Fruit fly (Drosophila melanogaster) whole organism, embryonic: ENCODE data around the gene Swip-1.
A peak's percentile ranks its signal among the peaks of the same experiment; 100 is the strongest.

ENCODE experiments used
- Adf1 ChIP-seq: fragments of 200-800 bp; sonication (Bioruptor generic); IDR thresholded peaks from 2 replicates; pipeline ENCODE4 v1.3.6; 2022; ENCODE audit warnings: missing biosample characterization, missing genetic modification characterization
- CG10565 ChIP-seq: fragments of 200-800 bp; sonication (Bioruptor generic); optimal IDR thresholded peaks from 3 replicates; lab custom pipeline; 2016; ENCODE audit warnings: missing biosample characterization, mild to moderate bottlenecking, missing genetic modification characterization
- CG11696 ChIP-seq: fragments of 200-800 bp; sonication (Bioruptor generic); IDR thresholded peaks from 2 replicates; pipeline ENCODE4 v1.3.6; 2022; ENCODE audit warnings: missing biosample characterization, missing genetic modification characterization
- CG12219 ChIP-seq: fragments of 200-800 bp; sonication (Bioruptor generic); optimal IDR thresholded peaks from 3 replicates; lab custom pipeline; 2018; ENCODE audit warnings: missing biosample characterization, mild to moderate bottlenecking, missing genetic modification characterization
- CG1603 ChIP-seq: fragments of 200-800 bp; sonication (Bioruptor generic); optimal IDR thresholded peaks from 2 replicates; lab custom pipeline; 2019; ENCODE audit warnings: missing biosample characterization, mild to moderate bottlenecking, missing genetic modification characterization, moderate library complexity
- CG17612 ChIP-seq: fragments of 200-800 bp; sonication (Bioruptor generic); IDR thresholded peaks from 2 replicates; pipeline ENCODE4 v1.3.6; 2022; ENCODE audit warnings: missing biosample characterization, missing genetic modification characterization
- CG1792 ChIP-seq: fragments of 200-800 bp; sonication (Bioruptor generic); optimal IDR thresholded peaks from 2 replicates; lab custom pipeline; 2016; ENCODE audit warnings: missing biosample characterization, missing genetic modification characterization
- CG18011 ChIP-seq: fragments of 200-800 bp; sonication (Bioruptor generic); optimal IDR thresholded peaks from 2 replicates; lab custom pipeline; 2017; ENCODE audit warnings: missing biosample characterization, missing genetic modification characterization, mild to moderate bottlenecking, moderate library complexity, missing genotype
- CG2129 ChIP-seq: fragments of 200-800 bp; sonication (Bioruptor generic); IDR thresholded peaks from 2 replicates; pipeline ENCODE4 v1.3.6; 2022; ENCODE audit warnings: missing biosample characterization, missing genetic modification characterization; ENCODE audit not compliant: partially characterized antibody
- CG2199 ChIP-seq: fragments of 200-800 bp; sonication (Bioruptor generic); IDR thresholded peaks from 3 replicates; pipeline ENCODE4 v1.3.6; 2022; ENCODE audit warnings: missing biosample characterization, missing genetic modification characterization
- CG31224 ChIP-seq: fragments of 200-800 bp; sonication (Bioruptor generic); IDR thresholded peaks from 2 replicates; pipeline ENCODE4 v1.3.6; 2022; ENCODE audit warnings: missing biosample characterization, missing genetic modification characterization
- CG31388 ChIP-seq: fragments of 200-800 bp; sonication (Bioruptor generic); optimal IDR thresholded peaks from 2 replicates; lab custom pipeline; 2016; ENCODE audit warnings: missing biosample characterization, missing genetic modification characterization
- CG3163 ChIP-seq: fragments of 200-800 bp; sonication (Bioruptor generic); optimal IDR thresholded peaks from 3 replicates; lab custom pipeline; 2016; ENCODE audit warnings: missing biosample characterization, missing genetic modification characterization
- CG34224 ChIP-seq: fragments of 200-800 bp; sonication (Bioruptor generic); IDR thresholded peaks from 3 replicates; pipeline ENCODE4 v1.3.6; 2022; ENCODE audit warnings: missing biosample characterization, missing genetic modification characterization; ENCODE audit not compliant: partially characterized antibody
- CG6854 ChIP-seq: fragments of 200-800 bp; sonication (Bioruptor generic); optimal IDR thresholded peaks from 3 replicates; lab custom pipeline; 2017; ENCODE audit warnings: missing biosample characterization, mild to moderate bottlenecking, missing genetic modification characterization
- CG7963 ChIP-seq: fragments of 200-800 bp; sonication (Bioruptor generic); IDR thresholded peaks from 3 replicates; pipeline ENCODE4 v1.3.6; 2022; ENCODE audit warnings: missing biosample characterization, missing genetic modification characterization; ENCODE audit not compliant: partially characterized antibody
- CG9817 ChIP-seq: fragments of 200-800 bp; sonication (Bioruptor generic); optimal IDR thresholded peaks from 2 replicates; lab custom pipeline; 2018; ENCODE audit warnings: missing biosample characterization, mild to moderate bottlenecking, missing genetic modification characterization, moderate library complexity
- Dad ChIP-seq: fragments of 200-800 bp; sonication (Bioruptor generic); optimal IDR thresholded peaks from 3 replicates; lab custom pipeline; 2016; ENCODE audit warnings: missing biosample characterization, missing genetic modification characterization
- Drgx ChIP-seq: fragments of 200-800 bp; sonication (Bioruptor generic); IDR thresholded peaks from 2 replicates; pipeline ENCODE4 v1.3.6; 2022; ENCODE audit warnings: missing biosample characterization, missing genetic modification characterization
- MTF-1 ChIP-seq: fragments of 200-800 bp; sonication (Bioruptor generic); optimal IDR thresholded peaks from 2 replicates; lab custom pipeline; 2018; ENCODE audit warnings: missing biosample characterization, mild to moderate bottlenecking, missing genetic modification characterization, borderline replicate concordance
- NK7.1 ChIP-seq: fragments of 200-800 bp; sonication (Bioruptor generic); optimal IDR thresholded peaks from 3 replicates; lab custom pipeline; 2016; ENCODE audit warnings: missing biosample characterization, missing genetic modification characterization
- Nf-YB ChIP-seq: fragments of 200-800 bp; sonication (Bioruptor generic); optimal IDR thresholded peaks from 3 replicates; lab custom pipeline; 2019; ENCODE audit warnings: missing biosample characterization, mild to moderate bottlenecking, missing genetic modification characterization, moderate library complexity
- Oli ChIP-seq: fragments of 200-800 bp; sonication (Bioruptor generic); optimal IDR thresholded peaks from 2 replicates; lab custom pipeline; 2018; ENCODE audit warnings: missing biosample characterization, mild to moderate bottlenecking, missing genetic modification characterization, moderate library complexity
- Tbp ChIP-seq: fragments of >200 bp; optimal IDR thresholded peaks from 2 replicates; lab custom pipeline; 2018; ENCODE audit warnings: missing biosample characterization, missing genetic modification characterization
- Xbp1 ChIP-seq: fragments of 200-800 bp; sonication (Bioruptor generic); optimal IDR thresholded peaks from 3 replicates; lab custom pipeline; 2016; ENCODE audit warnings: missing biosample characterization, mild to moderate bottlenecking, missing genetic modification characterization
- al ChIP-seq: fragments of 200-800 bp; sonication (Bioruptor generic); IDR thresholded peaks from 2 replicates; pipeline ENCODE4 v1.3.6; 2022; ENCODE audit warnings: missing biosample characterization, missing genetic modification characterization
- ase ChIP-seq: fragments of 200-800 bp; sonication (Bioruptor generic); IDR thresholded peaks from 3 replicates; pipeline ENCODE4 v1.3.6; 2022; ENCODE audit warnings: missing biosample characterization, missing genetic modification characterization
- ato ChIP-seq: fragments of 200-800 bp; sonication (Bioruptor generic); IDR thresholded peaks from 2 replicates; pipeline ENCODE4 v1.3.6; 2022; ENCODE audit warnings: missing biosample characterization, missing genetic modification characterization; ENCODE audit not compliant: partially characterized antibody
- cg ChIP-seq: fragments of 200-800 bp; sonication (Bioruptor generic); optimal IDR thresholded peaks from 3 replicates; lab custom pipeline; 2019; ENCODE audit warnings: missing biosample characterization, mild to moderate bottlenecking, missing genetic modification characterization, moderate library complexity
- chm ChIP-seq: fragments of 200-800 bp; sonication (Bioruptor generic); IDR thresholded peaks from 2 replicates; pipeline ENCODE4 v1.3.6; 2022; ENCODE audit warnings: missing biosample characterization, missing genetic modification characterization
- crc ChIP-seq: fragments of 200-800 bp; sonication (Bioruptor generic); optimal IDR thresholded peaks from 2 replicates; lab custom pipeline; 2016; ENCODE audit warnings: missing biosample characterization, missing genetic modification characterization
- esg ChIP-seq: fragments of 200-800 bp; sonication (Bioruptor generic); conservative IDR thresholded peaks from 2 replicates; pipeline ENCODE4 v1.3.6; 2022; ENCODE audit warnings: missing biosample characterization, missing genetic modification characterization
- fd102C ChIP-seq: fragments of 200-800 bp; sonication (Bioruptor generic); optimal IDR thresholded peaks from 2 replicates; lab custom pipeline; 2018; ENCODE audit warnings: missing biosample characterization, mild to moderate bottlenecking, missing genetic modification characterization, moderate library complexity
- fd64A ChIP-seq: fragments of 200-800 bp; sonication (Bioruptor generic); optimal IDR thresholded peaks from 3 replicates; lab custom pipeline; 2018; ENCODE audit warnings: missing biosample characterization, mild to moderate bottlenecking, missing genetic modification characterization
- mld ChIP-seq: fragments of 200-800 bp; sonication (Bioruptor generic); IDR thresholded peaks from 3 replicates; pipeline ENCODE4 v1.3.6; 2022; ENCODE audit warnings: missing biosample characterization, missing genetic modification characterization; ENCODE audit not compliant: partially characterized antibody
- nerfin-1 ChIP-seq: fragments of 200-800 bp; sonication (Bioruptor generic); optimal IDR thresholded peaks from 3 replicates; lab custom pipeline; 2019; ENCODE audit warnings: missing biosample characterization, mild to moderate bottlenecking, missing genetic modification characterization, moderate library complexity
- p53 ChIP-seq: fragments of 200-800 bp; sonication (Bioruptor generic); optimal IDR thresholded peaks from 2 replicates; lab custom pipeline; 2016; ENCODE audit warnings: missing biosample characterization, missing genetic modification characterization
- pan ChIP-seq, 4 experiments: fragments of >200 bp in 3 of 4; fragments of 200-800 bp in 1 of 4; sonication (Bioruptor generic) in 1 of 4; optimal IDR thresholded peaks in 3 of 4; IDR thresholded peaks in 1 of 4; 2 replicates each; pipeline versions ENCODE4 v1.3.6 to Lab custom; 2017 to 2022; ENCODE audit warnings: missing biosample characterization in 2 of 4, missing genetic modification characterization in 2 of 4, mixed read lengths in 1 of 4
- pnt ChIP-seq: fragments of 200-800 bp; sonication (Bioruptor generic); optimal IDR thresholded peaks from 3 replicates; lab custom pipeline; 2016; ENCODE audit warnings: missing biosample characterization, missing genetic modification characterization
- pzg ChIP-seq: fragments of 200-800 bp; sonication (Bioruptor generic); optimal IDR thresholded peaks from 3 replicates; lab custom pipeline; 2018; ENCODE audit warnings: missing biosample characterization, mild to moderate bottlenecking, missing genetic modification characterization, moderate library complexity
- ro ChIP-seq: fragments of 200-800 bp; sonication (Bioruptor generic); IDR thresholded peaks from 2 replicates; pipeline ENCODE4 v1.3.6; 2022; ENCODE audit warnings: missing biosample characterization, missing genetic modification characterization
- sc ChIP-seq, 3 experiments: fragments of >200 bp in 2 of 3; fragments of 200-800 bp in 1 of 3; sonication (Bioruptor generic) in 1 of 3; optimal IDR thresholded peaks; 2 replicates in 2 of 3; 3 replicates in 1 of 3; lab custom pipeline; 2017; ENCODE audit warnings: mild to moderate bottlenecking in 1 of 3, missing biosample characterization in 1 of 3, missing genetic modification characterization in 1 of 3, missing genetic modification reagents in 1 of 3
- stwl ChIP-seq: fragments of 200-800 bp; sonication (Bioruptor generic); optimal IDR thresholded peaks from 3 replicates; lab custom pipeline; 2018; ENCODE audit warnings: missing biosample characterization, mild to moderate bottlenecking, missing genetic modification characterization, moderate library complexity
- ttk ChIP-seq: fragments of 200-800 bp; sonication (Bioruptor generic); IDR thresholded peaks from 2 replicates; pipeline ENCODE4 v2.1.2; 2022; ENCODE audit warnings: missing biosample characterization, missing genetic modification characterization
- tup ChIP-seq: fragments of 200-800 bp; sonication (Bioruptor generic); optimal IDR thresholded peaks from 2 replicates; lab custom pipeline; 2016; ENCODE audit warnings: missing biosample characterization, mild to moderate bottlenecking, missing genetic modification characterization, moderate library complexity
- twi ChIP-seq: fragments of 200-800 bp; optimal IDR thresholded peaks from 2 replicates; lab custom pipeline; 2019; ENCODE audit warnings: missing biosample characterization, mild to moderate bottlenecking, missing genetic modification characterization, moderate library complexity
- tx ChIP-seq: fragments of 200-800 bp; sonication (Bioruptor generic); optimal IDR thresholded peaks from 2 replicates; lab custom pipeline; 2016; ENCODE audit warnings: missing biosample characterization, missing genetic modification characterization
- wdn ChIP-seq: fragments of 200-800 bp; sonication (Bioruptor generic); IDR thresholded peaks from 2 replicates; pipeline ENCODE4 v1.3.6; 2022; ENCODE audit warnings: missing biosample characterization, missing genetic modification characterization
- yki ChIP-seq: fragments of >200 bp; optimal IDR thresholded peaks from 3 replicates; lab custom pipeline; 2018

The Swip-1 gene

dm6 chr2L:19009130-19009529, 22.1 kb upstream of the Swip-1 start, which contains the start of gene RpL30 (continued):
- TF ChIP-seq mld (GFP tag; lab: Robert Waterston, UW) (no peak), cg (GFP tag; lab: Kevin White, UChicago) (no peak), pnt (GFP tag; lab: Kevin White, UChicago) (peak; percentile 36), CG2199 (GFP tag; lab: Robert Waterston, UW) (peak; percentile 86), CG6854 (GFP tag; lab: Kevin White, UChicago) (peak; percentile 95), crc (GFP tag; lab: Kevin White, UChicago) (peak; percentile 83), CG1603 (tag; lab: Kevin White, UChicago) (peak; percentile 97), CG1792 (GFP tag; lab: Kevin White, UChicago) (peak; percentile 83), Adf1 (GFP tag; lab: Robert Waterston, UW) (peak; percentile 72), Nf-YB (GFP tag; lab: Kevin White, UChicago) (peak; percentile 80), CG17612 (GFP tag; lab: Robert Waterston, UW) (peak; percentile 74; the same call in 1 of the 2 replicates), fd64A (peak; percentile 93), CG9817 (tag; lab: Kevin White, UChicago) (peak; percentile 80), CG11696 (GFP tag; lab: Robert Waterston, UW) (no peak; the same call in 1 of the 2 replicates), yki (lab: Kevin White, UChicago) (no peak), pan (optimal IDR thresholded peaks at IDR 0.05; lab: Kevin White, UChicago) (no peak), pan (GFP tag; optimal IDR thresholded peaks at IDR 0.05 in 1 of 2, IDR thresholded peaks at IDR 0.05 in 1 of 2) (peak in 1 of 2 experiments; percentile 85), CG12219 (GFP tag; lab: Kevin White, UChicago) (peak; percentile 91), fd102C (GFP tag; lab: Kevin White, UChicago) (peak; percentile 89), CG31388 (GFP tag; lab: Kevin White, UChicago) (peak; percentile 33), pzg (GFP tag; lab: Kevin White, UChicago) (peak; percentile 100), wdn (GFP tag; lab: Robert Waterston, UW) (peak; percentile 85), p53 (GFP tag; lab: Kevin White, UChicago) (peak; percentile 93), stwl (peak; percentile 78), CG2129 (GFP tag; lab: Robert Waterston, UW) (no peak), Dad (GFP tag; lab: Kevin White, UChicago) (peak; percentile 93), tup (no peak), MTF-1 (peak; percentile 97), CG3163 (GFP tag; lab: Kevin White, UChicago) (peak; percentile 82), chm (GFP tag; lab: Robert Waterston, UW) (peak; percentile 96), CG31224 (peak; percentile 77), Xbp1 (GFP tag; lab: Kevin White, UChicago) (peak; percentile 87), CG10565 (GFP tag; lab: Kevin White, UChicago) (peak; percentile 35), ro (GFP tag; lab: Robert Waterston, UW) (peak; percentile 44; the same call in 1 of the 2 replicates), esg (GFP tag; lab: Robert Waterston, UW) (0 out of 2 replicates have a peak, but pooled peaks have one; percentile 39), ato (GFP tag; lab: Robert Waterston, UW) (peak; percentile 40; the same call in 1 of the 2 replicates), NK7.1 (GFP tag; lab: Kevin White, UChicago) (peak; percentile 90), CG18011 (GFP tag; lab: Kevin White, UChicago) (peak; percentile 83), al (GFP tag; lab: Robert Waterston, UW) (peak; percentile 79), Tbp (GFP tag; lab: Kevin White, UChicago) (peak; percentile 56), ttk (GFP tag; lab: Robert Waterston, UW) (peak; percentile 74), tx (GFP tag; lab: Kevin White, UChicago) (peak; percentile 74), twi (tag; lab: Kevin White, UChicago) (peak; percentile 77), sc (optimal IDR thresholded peaks at IDR 0.05; lab: Kevin White, UChicago) (no peak), sc (GFP tag; optimal IDR thresholded peaks at IDR 0.05; lab: Kevin White, UChicago) (peak; percentile 66), CG34224 (GFP tag; lab: Robert Waterston, UW) (0 out of 3 replicates have a peak, but pooled peaks have one; percentile 55), nerfin-1 (tag; lab: Kevin White, UChicago) (peak; percentile 80), CG7963 (0 out of 3 replicates have a peak, but pooled peaks have one; percentile 13), Oli (tag; lab: Kevin White, UChicago) (peak; percentile 65), ase (GFP tag; lab: Robert Waterston, UW) (peak; percentile 84), Drgx (GFP tag; lab: Robert Waterston, UW) (peak; percentile 60)
